Worm (Caenorhabditis elegans) whole organism, early embryonic: Measurements from ENCODE around the gene B0524.6.

Experiments
- B0310.2 ChIP-seq: sonication (generic microtip); optimal IDR thresholded peaks from 2 replicates; lab custom pipeline; 2016; ENCODE audit warnings: mild to moderate bottlenecking, missing genetic modification characterization, missing compliant biosample characterization
- F13C5.2 ChIP-seq: sonication (generic microtip); optimal IDR thresholded peaks from 2 replicates; lab custom pipeline; 2017; ENCODE audit warnings: mild to moderate bottlenecking, missing genetic modification characterization, inconsistent platforms, missing compliant biosample characterization
- aly-1 ChIP-seq: sonication (generic microtip); optimal IDR thresholded peaks from 2 replicates; lab custom pipeline; 2016; ENCODE audit warnings: missing genetic modification characterization, missing compliant biosample characterization
- ama-1 ChIP-seq: fragments of 150-350 bp; optimal IDR thresholded peaks from 2 replicates; lab custom pipeline; 2014
- ceh-13 ChIP-seq: fragments of 200-800 bp; sonication (Bioruptor generic); optimal IDR thresholded peaks from 2 replicates; lab custom pipeline; 2018; ENCODE audit warnings: mild to moderate bottlenecking, missing genetic modification characterization, missing compliant biosample characterization
- ceh-36 ChIP-seq: sonication (generic microtip); optimal IDR thresholded peaks from 2 replicates; lab custom pipeline; 2016; ENCODE audit warnings: missing genetic modification characterization, inconsistent platforms, missing compliant biosample characterization
- ets-7 ChIP-seq: sonication (generic microtip); optimal IDR thresholded peaks from 2 replicates; lab custom pipeline; 2016; ENCODE audit warnings: missing genotype, missing genetic modification characterization, missing compliant biosample characterization
- flt-1 ChIP-seq: fragments of 200-800 bp; sonication (Bioruptor generic); IDR thresholded peaks from 2 replicates; pipeline ENCODE4 v1.3.6; 2022; ENCODE audit warnings: missing genetic modification characterization, missing compliant biosample characterization
- hmbx-1 ChIP-seq: sonication (generic microtip); optimal IDR thresholded peaks from 2 replicates; lab custom pipeline; 2016; ENCODE audit warnings: mild to moderate bottlenecking, missing genetic modification characterization, missing compliant biosample characterization
- hmg-4 ChIP-seq: fragments of 200-800 bp; sonication (Bioruptor generic); optimal IDR thresholded peaks from 2 replicates; lab custom pipeline; 2018; ENCODE audit warnings: mild to moderate bottlenecking, missing genetic modification characterization, missing compliant biosample characterization
- hnd-1 ChIP-seq: sonication (generic microtip); optimal IDR thresholded peaks from 2 replicates; lab custom pipeline; 2016; ENCODE audit warnings: missing genetic modification characterization, missing compliant biosample characterization
- pes-1 ChIP-seq: fragments of 200-800 bp; sonication (Bioruptor generic); IDR thresholded peaks from 2 replicates; pipeline ENCODE4 v1.3.6; 2022; ENCODE audit warnings: missing genetic modification reagents, missing genetic modification characterization, missing compliant biosample characterization
- scrt-1 ChIP-seq: fragments of 200-800 bp; sonication (Bioruptor generic); IDR thresholded peaks from 2 replicates; pipeline ENCODE4 v1.3.6; 2022; ENCODE audit warnings: missing genetic modification characterization, missing compliant biosample characterization
- sea-1 ChIP-seq: fragments of 200-800 bp; sonication (Bioruptor generic); conservative IDR thresholded peaks from 2 replicates; pipeline ENCODE4 v1.3.6; 2022; ENCODE audit warnings: missing genetic modification characterization, missing compliant biosample characterization
- tbx-11 ChIP-seq: fragments of 200-800 bp; sonication (Bioruptor generic); IDR thresholded peaks from 2 replicates; pipeline ENCODE4 v1.3.6; 2022; ENCODE audit warnings: missing genetic modification characterization, missing compliant biosample characterization
- tbx-37 ChIP-seq: fragments of 200-800 bp; sonication (Bioruptor generic); conservative IDR thresholded peaks from 2 replicates; pipeline ENCODE4 v1.3.6; 2022; ENCODE audit warnings: missing genetic modification reagents, missing genetic modification characterization, missing compliant biosample characterization
- tra-4 ChIP-seq: sonication (generic microtip); optimal IDR thresholded peaks from 2 replicates; lab custom pipeline; 2017; ENCODE audit warnings: missing genetic modification characterization, missing compliant biosample characterization

B0524.6 gene

ce11 chrIII:1882678-1883077 lies 22.8 kb downstream of the B0524.6 start:
- TF ChIP-seq tbx-11 (GFP tag; lab: Robert Waterston, UW) (no peak), sea-1 (GFP tag; lab: Robert Waterston, UW) (no peak), aly-1 (no peak), ceh-36 (no peak), ama-1 (lab: Kevin White, UChicago) (no peak), scrt-1 (no peak), tbx-37 (GFP tag; lab: Robert Waterston, UW) (no peak), flt-1 (no peak), hnd-1 (tag; lab: Kevin White, UChicago) (no peak), B0310.2 (tag; lab: Kevin White, UChicago) (no peak)

DNA sequence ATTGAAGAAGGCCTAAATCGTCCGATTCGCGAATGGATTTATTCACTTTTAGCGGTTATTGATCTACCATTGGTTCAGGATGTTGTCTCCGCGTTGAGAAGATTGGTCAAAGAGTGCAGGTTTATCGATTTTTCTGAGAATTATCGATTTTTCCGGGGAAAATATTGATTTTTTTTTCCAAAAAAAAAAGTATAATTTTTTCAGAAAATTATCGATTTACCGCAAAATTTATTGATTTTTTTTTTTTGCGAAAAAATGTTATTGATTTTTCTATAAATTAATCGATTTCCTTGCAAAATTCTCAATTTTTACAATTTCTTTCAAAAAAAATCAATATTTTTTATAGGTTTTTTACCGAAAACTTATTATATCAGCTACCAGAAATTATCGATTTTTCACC lies 25.2 kb downstream of the B0524.6 start:
- TF ChIP-seq tbx-37 (GFP tag; lab: Robert Waterston, UW) (no peak), hmbx-1 (no peak), ceh-36 (no peak), flt-1 (no peak), aly-1 (no peak), ceh-13 (GFP tag; lab: Kevin White, UChicago) (no peak), sea-1 (GFP tag; lab: Robert Waterston, UW) (no peak), tbx-11 (GFP tag; lab: Robert Waterston, UW) (no peak), hmg-4 (GFP tag; lab: Kevin White, UChicago) (no peak), pes-1 (GFP tag; lab: Robert Waterston, UW) (no peak), hnd-1 (tag; lab: Kevin White, UChicago) (no peak), F13C5.2 (tag; lab: Kevin White, UChicago) (no peak), B0310.2 (tag; lab: Kevin White, UChicago) (no peak), ets-7 (tag; lab: Kevin White, UChicago) (no peak)

DNA sequence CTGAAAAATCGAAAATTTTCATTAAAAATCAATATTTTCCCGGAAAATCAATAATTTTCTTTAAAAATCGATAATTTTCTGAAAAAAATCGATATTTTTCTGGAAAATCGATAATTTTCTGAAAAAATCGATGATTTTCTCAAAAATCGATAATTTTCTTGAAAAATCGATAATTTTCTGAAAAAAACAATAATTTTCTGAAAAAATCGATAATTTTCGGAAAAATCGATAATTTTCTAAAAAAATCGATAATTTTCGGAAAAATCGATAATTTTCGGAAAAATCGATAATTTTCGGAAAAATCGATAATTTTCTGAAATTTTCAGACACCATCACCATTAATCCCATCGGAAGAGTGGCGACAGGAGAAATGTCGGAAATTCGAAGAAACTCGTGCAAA lies 26.5 kb downstream of the B0524.6 start:
- TF ChIP-seq hmg-4 (GFP tag; lab: Kevin White, UChicago) (no peak), flt-1 (no peak), ceh-36 (no peak), hnd-1 (tag; lab: Kevin White, UChicago) (no peak), tbx-37 (GFP tag; lab: Robert Waterston, UW) (no peak), ceh-13 (GFP tag; lab: Kevin White, UChicago) (no peak), ama-1 (lab: Kevin White, UChicago) (no peak), F13C5.2 (tag; lab: Kevin White, UChicago) (no peak), pes-1 (GFP tag; lab: Robert Waterston, UW) (no peak), scrt-1 (no peak), ets-7 (tag; lab: Kevin White, UChicago) (no peak), aly-1 (no peak), B0310.2 (tag; lab: Kevin White, UChicago) (no peak), tra-4 (no peak), tbx-11 (GFP tag; lab: Robert Waterston, UW) (no peak), hmbx-1 (no peak), sea-1 (GFP tag; lab: Robert Waterston, UW) (no peak)

DNA sequence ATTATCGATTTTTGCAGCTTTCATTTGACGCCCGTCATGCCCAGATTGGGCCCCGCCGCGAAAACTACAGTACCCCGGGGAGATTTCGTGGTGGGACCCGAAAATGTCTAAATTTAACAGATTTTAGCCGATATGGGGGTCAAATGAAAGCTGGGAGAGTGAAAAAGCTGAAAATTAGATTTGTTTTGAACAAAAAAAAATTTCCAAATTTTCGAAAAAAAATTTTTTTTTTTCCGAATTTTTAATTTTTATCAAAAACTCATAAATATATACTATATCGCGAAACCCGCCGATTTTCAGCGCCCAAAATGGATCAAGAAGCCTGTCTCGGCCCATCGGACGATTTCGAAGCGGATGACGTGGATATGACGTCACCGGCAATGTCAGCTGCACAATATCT lies 27.4 kb downstream of the B0524.6 start, which contains the start of gene smi-1:
TSS of gene smi-1 (plus strand) at position 301 of the 400 bp plus-strand sequence.
- TF ChIP-seq hnd-1 (tag; lab: Kevin White, UChicago) (no peak), tra-4 (no peak), ama-1 (lab: Kevin White, UChicago) (no peak), aly-1 (no peak), hmg-4 (GFP tag; lab: Kevin White, UChicago) (no peak), ets-7 (tag; lab: Kevin White, UChicago) (no peak), sea-1 (GFP tag; lab: Robert Waterston, UW) (no peak), pes-1 (GFP tag; lab: Robert Waterston, UW) (no peak), B0310.2 (tag; lab: Kevin White, UChicago) (no peak), hmbx-1 (no peak), tbx-11 (GFP tag; lab: Robert Waterston, UW) (no peak), flt-1 (no peak), tbx-37 (GFP tag; lab: Robert Waterston, UW) (no peak), ceh-36 (no peak)

- TF ChIP-seq pes-1 (GFP tag; lab: Robert Waterston, UW), result no peak
- TF ChIP-seq ama-1 (lab: Kevin White, UChicago), result no peak
- no peak for TF ChIP-seq tbx-37 (GFP tag; lab: Robert Waterston, UW)
These were observed 28.3 kb downstream of the B0524.6 start for ce11 chrIII:1877189-1877588.

DNA sequence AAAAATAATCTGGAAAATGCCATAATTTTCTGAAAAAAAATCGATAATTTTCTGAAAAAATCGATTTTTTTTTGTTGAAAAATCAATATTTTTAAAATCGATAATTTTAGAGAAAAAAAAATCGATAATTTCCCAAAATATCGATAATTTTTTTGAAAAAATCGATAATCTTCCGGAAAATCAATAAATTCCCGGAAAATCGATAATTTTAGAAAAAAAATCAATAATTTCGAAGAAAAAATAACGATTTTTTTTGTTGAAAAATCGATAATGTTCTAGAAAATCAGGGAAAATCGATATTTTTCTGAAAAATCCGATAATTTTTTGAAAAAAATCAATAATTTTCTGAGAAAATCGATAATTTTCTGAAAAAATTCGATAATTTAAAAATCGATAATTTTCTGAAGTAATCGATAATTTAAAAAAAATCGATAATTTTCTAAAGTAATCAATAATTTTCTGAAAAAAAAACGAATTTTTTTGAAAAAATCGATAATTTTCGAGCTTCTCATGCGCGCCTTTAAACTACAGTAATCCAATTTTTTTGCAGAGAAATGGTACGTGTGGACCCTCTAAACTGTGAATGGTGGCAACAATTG lies 29.1 kb downstream of the B0524.6 start:
- no peak for TF ChIP-seq hmg-4 (GFP tag; lab: Kevin White, UChicago)
- no peak for TF ChIP-seq tbx-11 (GFP tag; lab: Robert Waterston, UW)
- TF ChIP-seq sea-1 (GFP tag; lab: Robert Waterston, UW), result no peak
- TF ChIP-seq pes-1 (GFP tag; lab: Robert Waterston, UW), result no peak
- no peak for TF ChIP-seq hmbx-1
- TF ChIP-seq ceh-36, result no peak
- TF ChIP-seq ets-7 (tag; lab: Kevin White, UChicago), result no peak

- TF ChIP-seq tra-4 (no peak), F13C5.2 (tag; lab: Kevin White, UChicago) (no peak), ceh-36 (no peak), ceh-13 (GFP tag; lab: Kevin White, UChicago) (no peak), scrt-1 (no peak), tbx-11 (GFP tag; lab: Robert Waterston, UW) (no peak), hmg-4 (GFP tag; lab: Kevin White, UChicago) (no peak), hnd-1 (tag; lab: Kevin White, UChicago) (no peak), tbx-37 (GFP tag; lab: Robert Waterston, UW) (no peak), sea-1 (GFP tag; lab: Robert Waterston, UW) (no peak), hmbx-1 (no peak), B0310.2 (tag; lab: Kevin White, UChicago) (no peak), ets-7 (tag; lab: Kevin White, UChicago) (no peak)
These were observed 45.3 kb downstream of the B0524.6 start, which contains the start of gene ttc-7 for ce11 chrIII:1860129-1860528. TSS of gene ttc-7 (plus strand) at chrIII:1860429.
